Worm (Caenorhabditis elegans) whole organism, young adult: Measurements from ENCODE around the gene npax-2.

Experiments used
- B0019.2 ChIP-seq: fragments of 200-800 bp; sonication (Bioruptor generic); conservative IDR thresholded peaks from 2 replicates; pipeline ENCODE4 v1.3.6; 2022; ENCODE audit warnings: missing genetic modification reagents, missing genetic modification characterization, missing compliant biosample characterization
- B0035.1 ChIP-seq: sonication (generic microtip); optimal IDR thresholded peaks from 2 replicates; lab custom pipeline; 2016; ENCODE audit warnings: missing genetic modification characterization, mild to moderate bottlenecking, missing compliant biosample characterization, missing genotype, missing genetic modification reagents
- C17E4.6 ChIP-seq: fragments of 200-800 bp; sonication (Bioruptor generic); IDR thresholded peaks from 2 replicates; pipeline ENCODE4 v1.3.6; 2022; ENCODE audit warnings: missing genetic modification reagents, missing genetic modification characterization, missing compliant biosample characterization
- D2030.7 ChIP-seq: fragments of 200-800 bp; sonication (Bioruptor generic); IDR thresholded peaks from 2 replicates; pipeline ENCODE4 v1.3.6; 2022; ENCODE audit warnings: missing genetic modification reagents, missing genetic modification characterization, missing compliant biosample characterization
- F49E8.2 ChIP-seq: sonication (generic microtip); optimal IDR thresholded peaks from 3 replicates; lab custom pipeline; 2017; ENCODE audit warnings: missing genetic modification characterization, mild to moderate bottlenecking, missing compliant biosample characterization, antibody characterized with exemption, moderate library complexity; ENCODE audit not compliant: insufficient read depth
- F52B5.7 ChIP-seq: sonication (generic microtip); optimal IDR thresholded peaks from 2 replicates; lab custom pipeline; 2016; ENCODE audit warnings: mild to moderate bottlenecking, missing genetic modification characterization, missing compliant biosample characterization
- F57A8.1 ChIP-seq: fragments of 200-800 bp; sonication (Bioruptor generic); optimal IDR thresholded peaks from 2 replicates; lab custom pipeline; 2018; ENCODE audit warnings: mild to moderate bottlenecking, missing genetic modification characterization, moderate library complexity, missing compliant biosample characterization
- Y67H2A.10 ChIP-seq: fragments of 200-800 bp; sonication (Bioruptor generic); conservative IDR thresholded peaks from 2 replicates; pipeline ENCODE4 v1.3.6; 2022; ENCODE audit warnings: missing genetic modification reagents, missing genetic modification characterization, missing compliant biosample characterization
- Y95B8A.8 ChIP-seq: fragments of 200-800 bp; sonication (Bioruptor generic); IDR thresholded peaks from 2 replicates; pipeline ENCODE4 v1.3.6; 2022; ENCODE audit warnings: missing genetic modification reagents, missing genetic modification characterization, missing compliant biosample characterization
- atf-7 ChIP-seq: sonication (generic microtip); optimal IDR thresholded peaks from 2 replicates; lab custom pipeline; 2017; ENCODE audit warnings: mild to moderate bottlenecking, missing genetic modification characterization, missing compliant biosample characterization
- cebp-1 ChIP-seq, 2 experiments: fragments of 200-800 bp in 1 of 2; sonication (Bioruptor generic) in 1 of 2; sonication (generic microtip) in 1 of 2; IDR thresholded peaks in 1 of 2; optimal IDR thresholded peaks in 1 of 2; 2 replicates each; pipeline versions ENCODE4 v1.3.6 to Lab custom; 2017 to 2022; ENCODE audit warnings: missing compliant biosample characterization in 2 of 2, missing genetic modification characterization in 2 of 2, mild to moderate bottlenecking in 1 of 2, missing genetic modification reagents in 1 of 2, moderate library complexity in 1 of 2
- ceh-91 ChIP-seq: fragments of 200-800 bp; sonication (Bioruptor generic); IDR thresholded peaks from 2 replicates; pipeline ENCODE4 v1.3.6; 2022; ENCODE audit warnings: missing genetic modification reagents, missing genetic modification characterization, missing compliant biosample characterization
- dpff-1 ChIP-seq: sonication (generic microtip); optimal IDR thresholded peaks from 2 replicates; lab custom pipeline; 2017; ENCODE audit warnings: mild to moderate bottlenecking, missing genetic modification characterization, missing compliant biosample characterization
- dpl-1 ChIP-seq: fragments of 150-350 bp; optimal IDR thresholded peaks from 2 replicates; lab custom pipeline; 2014; ENCODE audit warnings: missing biosample characterization, missing genetic modification reagents, missing genetic modification characterization
- egl-44 ChIP-seq: fragments of 200-800 bp; sonication (Bioruptor generic); IDR thresholded peaks from 2 replicates; pipeline ENCODE4 v1.3.6; 2022; ENCODE audit warnings: missing genetic modification reagents, missing genetic modification characterization, missing compliant biosample characterization
- him-1 ChIP-seq: sonication (generic microtip); optimal IDR thresholded peaks from 2 replicates; lab custom pipeline; 2016; ENCODE audit warnings: missing genotype, missing genetic modification reagents, missing genetic modification characterization, missing compliant biosample characterization
- hlh-12 ChIP-seq: sonication (generic microtip); optimal IDR thresholded peaks from 2 replicates; lab custom pipeline; 2016; ENCODE audit warnings: missing genetic modification characterization, missing compliant biosample characterization
- lin-54 ChIP-seq: fragments of 200-800 bp; sonication (Bioruptor generic); optimal IDR thresholded peaks from 2 replicates; lab custom pipeline; 2018; ENCODE audit warnings: mild to moderate bottlenecking, missing genetic modification characterization, missing compliant biosample characterization
- lir-1 ChIP-seq: fragments of 200-800 bp; sonication (Bioruptor generic); conservative IDR thresholded peaks from 2 replicates; pipeline ENCODE4 v1.3.6; 2022; ENCODE audit warnings: missing genetic modification reagents, missing genetic modification characterization, missing compliant biosample characterization
- lsl-1 ChIP-seq: fragments of 200-800 bp; sonication (Bioruptor generic); optimal IDR thresholded peaks from 2 replicates; lab custom pipeline; 2018; ENCODE audit warnings: mild to moderate bottlenecking, missing genetic modification characterization, moderate library complexity, missing compliant biosample characterization
- lsy-27 ChIP-seq: sonication (generic microtip); optimal IDR thresholded peaks from 2 replicates; lab custom pipeline; 2017; ENCODE audit warnings: missing genetic modification characterization, mild to moderate bottlenecking, missing compliant biosample characterization, antibody characterized with exemption, missing genotype, borderline replicate concordance; ENCODE audit not compliant: insufficient read depth
- madf-3 ChIP-seq: fragments of 200-800 bp; sonication (Bioruptor generic); IDR thresholded peaks from 2 replicates; pipeline ENCODE4 v1.3.6; 2022; ENCODE audit warnings: missing genetic modification reagents, missing genetic modification characterization, missing compliant biosample characterization
- madf-6 ChIP-seq: fragments of 200-800 bp; sonication (Bioruptor generic); IDR thresholded peaks from 2 replicates; pipeline ENCODE4 v1.3.6; 2022; ENCODE audit warnings: missing genetic modification reagents, missing genetic modification characterization, missing compliant biosample characterization
- mcd-1 ChIP-seq: fragments of 200-800 bp; sonication (Bioruptor generic); IDR thresholded peaks from 2 replicates; pipeline ENCODE4 v1.3.6; 2022; ENCODE audit warnings: missing genetic modification reagents, missing genetic modification characterization, missing compliant biosample characterization
- nfya-2 ChIP-seq: fragments of 200-800 bp; sonication (Bioruptor generic); IDR thresholded peaks from 2 replicates; pipeline ENCODE4 v1.3.6; 2022; ENCODE audit warnings: missing genetic modification reagents, missing genetic modification characterization, missing compliant biosample characterization
- nhr-179 ChIP-seq: sonication (generic microtip); optimal IDR thresholded peaks from 2 replicates; lab custom pipeline; 2016; ENCODE audit warnings: mild to moderate bottlenecking, missing genetic modification characterization, missing compliant biosample characterization
- pbrm-1 ChIP-seq: fragments of 200-800 bp; sonication (Bioruptor generic); IDR thresholded peaks from 2 replicates; pipeline ENCODE4 v1.3.6; 2022; ENCODE audit warnings: missing genetic modification reagents, missing genetic modification characterization, missing compliant biosample characterization
- pha-4 ChIP-seq: fragments of 150-350 bp; sonication (generic microtip); optimal IDR thresholded peaks from 2 replicates; lab custom pipeline; 2014; ENCODE audit warnings: missing biosample characterization, missing genetic modification reagents, missing genetic modification characterization
- rpc-1 ChIP-seq, 2 experiments: fragments of 150-350 bp in 1 of 2; sonication (generic microtip) in 1 of 2; optimal IDR thresholded peaks; 2 replicates each; lab custom pipeline; 2014 to 2018; ENCODE audit warnings: missing biosample characterization in 1 of 2, missing genetic modification characterization in 1 of 2, missing genetic modification reagents in 1 of 2, missing genotype in 1 of 2
- sdz-38 ChIP-seq: sonication (generic microtip); optimal IDR thresholded peaks from 2 replicates; lab custom pipeline; 2016; ENCODE audit warnings: missing genotype, missing genetic modification characterization, missing compliant biosample characterization
- sea-2 ChIP-seq: fragments of 200-800 bp; sonication (Bioruptor generic); IDR thresholded peaks from 2 replicates; pipeline ENCODE4 v1.3.6; 2022; ENCODE audit warnings: missing genetic modification characterization, missing compliant biosample characterization
- snpc-1.1 ChIP-seq: sonication (generic microtip); optimal IDR thresholded peaks from 2 replicates; lab custom pipeline; 2017; ENCODE audit warnings: missing genetic modification characterization, mild to moderate bottlenecking, missing compliant biosample characterization, antibody characterized with exemption, moderate library complexity, missing genotype, missing genetic modification reagents; ENCODE audit not compliant: insufficient read depth
- snpc-1.3 ChIP-seq: sonication (generic microtip); optimal IDR thresholded peaks from 2 replicates; lab custom pipeline; 2017; ENCODE audit warnings: missing genetic modification characterization, mild to moderate bottlenecking, missing compliant biosample characterization, antibody characterized with exemption, moderate library complexity, missing genotype, missing genetic modification reagents; ENCODE audit not compliant: insufficient read depth
- snpc-4 ChIP-seq, 5 experiments: fragments of 150-350 bp in 1 of 5; sonication (generic microtip) in 4 of 5; optimal IDR thresholded peaks; 2 replicates each; lab custom pipeline; 2014 to 2018; ENCODE audit warnings: missing genetic modification characterization in 5 of 5, missing biosample characterization in 3 of 5, antibody characterized with exemption in 2 of 5, mild to moderate bottlenecking in 2 of 5, missing compliant biosample characterization in 2 of 5, missing genotype in 2 of 5, moderate library complexity in 2 of 5, missing genetic modification reagents in 1 of 5
- somi-1 ChIP-seq: fragments of 200-800 bp; sonication (Bioruptor generic); optimal IDR thresholded peaks from 2 replicates; lab custom pipeline; 2018; ENCODE audit warnings: mild to moderate bottlenecking, missing genetic modification characterization, missing compliant biosample characterization
- unc-130 ChIP-seq: sonication (generic microtip); optimal IDR thresholded peaks from 2 replicates; lab custom pipeline; 2016; ENCODE audit warnings: missing genetic modification reagents, missing genetic modification characterization, missing compliant biosample characterization
- xnd-1 ChIP-seq: sonication (generic microtip); optimal IDR thresholded peaks from 2 replicates; lab custom pipeline; 2016; ENCODE audit warnings: missing genotype, missing genetic modification reagents, missing genetic modification characterization, missing compliant biosample characterization
- zim-3 ChIP-seq: sonication (generic microtip); optimal IDR thresholded peaks from 2 replicates; lab custom pipeline; 2017; ENCODE audit warnings: mild to moderate bottlenecking, missing genetic modification characterization, moderate library complexity, missing compliant biosample characterization
- ztf-25 ChIP-seq: fragments of 200-800 bp; sonication (Bioruptor generic); IDR thresholded peaks from 2 replicates; pipeline ENCODE4 v1.3.6; 2022; ENCODE audit warnings: missing genetic modification reagents, missing genetic modification characterization, missing compliant biosample characterization
- ztf-3 ChIP-seq: fragments of 200-800 bp; sonication (Bioruptor generic); optimal IDR thresholded peaks from 2 replicates; lab custom pipeline; 2018; ENCODE audit warnings: mild to moderate bottlenecking, missing genetic modification characterization, missing compliant biosample characterization
- ztf-6 ChIP-seq: fragments of 200-800 bp; sonication (Bioruptor generic); IDR thresholded peaks from 2 replicates; pipeline ENCODE4 v1.3.6; 2022; ENCODE audit warnings: missing genetic modification reagents, missing genetic modification characterization, missing compliant biosample characterization

Gene npax-2

ce11 chrX:2150006-2150405 is at the start of gene npax-2:
Gene npax-2 (minus strand): TSS chrX:2150106.
- TF ChIP-seq egl-44 (GFP tag; lab: Robert Waterston, UW), result no peak
- TF ChIP-seq hlh-12 (tag; lab: Kevin White, UChicago), result no peak
- TF ChIP-seq snpc-1.1 (tag; lab: Kevin White, UChicago), result no peak
- no peak for TF ChIP-seq ztf-25 (GFP tag; lab: Robert Waterston, UW)
- no peak for TF ChIP-seq cebp-1 (GFP tag; IDR thresholded peaks at IDR 0.05; lab: Robert Waterston, UW)
- TF ChIP-seq cebp-1 (tag; optimal IDR thresholded peaks at IDR 0.05; lab: Kevin White, UChicago), result no peak
- TF ChIP-seq Y67H2A.10 (GFP tag; lab: Robert Waterston, UW), result no peak
- TF ChIP-seq madf-3 (GFP tag; lab: Robert Waterston, UW), result no peak
- no peak for TF ChIP-seq lir-1
- TF ChIP-seq dpl-1 (GFP tag; lab: Kevin White, UChicago), result no peak
- no peak for TF ChIP-seq D2030.7 (GFP tag; lab: Robert Waterston, UW)
- no peak for TF ChIP-seq C17E4.6 (GFP tag; lab: Robert Waterston, UW)
- no peak for TF ChIP-seq Y95B8A.8
- no peak for TF ChIP-seq ztf-6 (GFP tag; lab: Robert Waterston, UW)
- no peak for TF ChIP-seq snpc-4 (GFP tag; optimal IDR thresholded peaks at IDR 0.05; lab: Kevin White, UChicago)
- no peak for TF ChIP-seq snpc-4 (tag; optimal IDR thresholded peaks at IDR 0.05; lab: Kevin White, UChicago)
- TF ChIP-seq lsy-27 (tag; lab: Kevin White, UChicago), result no peak
- TF ChIP-seq nhr-179 (tag; lab: Kevin White, UChicago), result no peak

- no peak for TF ChIP-seq atf-7 (tag; lab: Kevin White, UChicago)
- no peak for TF ChIP-seq nhr-179 (tag; lab: Kevin White, UChicago)
- TF ChIP-seq B0035.1, result no peak
- TF ChIP-seq sdz-38 (tag; lab: Kevin White, UChicago), result no peak
- no peak for TF ChIP-seq lin-54 (GFP tag; lab: Kevin White, UChicago)
- TF ChIP-seq ztf-3, result no peak
- no peak for TF ChIP-seq somi-1 (GFP tag; lab: Kevin White, UChicago)
- TF ChIP-seq F52B5.7 (tag; lab: Kevin White, UChicago), result no peak
- TF ChIP-seq snpc-4 (GFP tag; optimal IDR thresholded peaks at IDR 0.05; lab: Kevin White, UChicago), result no peak
- no peak for TF ChIP-seq snpc-4 (tag; optimal IDR thresholded peaks at IDR 0.05; lab: Kevin White, UChicago)
- TF ChIP-seq ceh-91, result no peak
- no peak for TF ChIP-seq sea-2 (GFP tag; lab: Robert Waterston, UW)
- TF ChIP-seq ztf-25 (GFP tag; lab: Robert Waterston, UW), result no peak
- TF ChIP-seq zim-3 (tag; lab: Kevin White, UChicago), result no peak
- TF ChIP-seq madf-6, result no peak
- TF ChIP-seq xnd-1 (tag; lab: Kevin White, UChicago), result no peak
- no peak for TF ChIP-seq lsl-1 (GFP tag; lab: Kevin White, UChicago)
- TF ChIP-seq pha-4 (tag; lab: Kevin White, UChicago), result no peak
- TF ChIP-seq mcd-1, result no peak
- no peak for TF ChIP-seq F49E8.2 (tag; lab: Kevin White, UChicago)
- TF ChIP-seq nfya-2 (GFP tag; lab: Robert Waterston, UW), result no peak
Measured at ce11 chrX:2199140-2199539, 49.2 kb upstream of the npax-2 start, which contains the start of gene T24C12.1. Gene T24C12.1 (plus strand): TSS chrX:2199440.

ce11 chrX:2197444-2197843 is 47.5 kb upstream of the npax-2 start:
- no peak for TF ChIP-seq unc-130
- no peak for TF ChIP-seq F49E8.2 (tag; lab: Kevin White, UChicago)
- no peak for TF ChIP-seq F57A8.1
- TF ChIP-seq B0019.2 (GFP tag; lab: Robert Waterston, UW), result no peak
- no peak for TF ChIP-seq snpc-1.3 (tag; lab: Kevin White, UChicago)
- TF ChIP-seq dpff-1 (tag; lab: Kevin White, UChicago), result no peak
- no peak for TF ChIP-seq rpc-1 (optimal IDR thresholded peaks at IDR 0.05; lab: Kevin White, UChicago)
- no peak for TF ChIP-seq rpc-1 (tag; optimal IDR thresholded peaks at IDR 0.05; lab: Kevin White, UChicago)
- TF ChIP-seq him-1 (tag; lab: Kevin White, UChicago), result no peak
- no peak for TF ChIP-seq pbrm-1 (GFP tag; lab: Robert Waterston, UW)
- TF ChIP-seq xnd-1 (tag; lab: Kevin White, UChicago), result no peak
- no peak for TF ChIP-seq ztf-25 (GFP tag; lab: Robert Waterston, UW)
